In genomic region chrV:4240292-4240691, ce11 we compare ENCODE assay signal across 2 worm cellular contexts.
A peak's percentile ranks its signal among the peaks of the same experiment; 100 is the strongest.
TF ChIP-seq lines count a peak whose summit lies in the region.

TSS of gene srh-204 (minus strand) at chrV:4240392.

TF ChIP-seq in whole organism, L1 larva, 84 proteins besides CTCF, POLR2A, EP300 and RAD21:
- no peak for TF ChIP-seq nhr-12 (tag; optimal IDR thresholded peaks at IDR 0.05; lab: Kevin White, UChicago)
- no peak for TF ChIP-seq lin-39 (tag; optimal IDR thresholded peaks at IDR 0.05; lab: Kevin White, UChicago)
- no peak for TF ChIP-seq C34B4.2 (tag; optimal IDR thresholded peaks at IDR 0.05; lab: Kevin White, UChicago)
- TF ChIP-seq hlh-4 (tag; optimal IDR thresholded peaks at IDR 0.05; lab: Kevin White, UChicago) = peak; percentile 66

TF ChIP-seq in whole organism, L4 larva, 104 proteins besides CTCF, POLR2A, EP300 and RAD21:
- no peak for TF ChIP-seq lir-3 (tag; optimal IDR thresholded peaks at IDR 0.05; lab: Kevin White, UChicago)
- TF ChIP-seq lin-38 (GFP tag; IDR thresholded peaks at IDR 0.05; lab: Robert Waterston, UW) = no peak
- no peak for TF ChIP-seq dve-1 (tag; optimal IDR thresholded peaks at IDR 0.05; lab: Kevin White, UChicago; ENCODE audit: insufficient read depth)
- TF ChIP-seq aha-1 (tag; lab: Kevin White, UChicago) = peak; percentile 86
- no peak for TF ChIP-seq ceh-28 (tag; optimal IDR thresholded peaks at IDR 0.05; lab: Kevin White, UChicago)
- no peak for TF ChIP-seq T20F7.1 (GFP tag; optimal IDR thresholded peaks at IDR 0.05; lab: Kevin White, UChicago)

Comparison
In these comparisons a context has a peak if more than half of its experiments do, and no peak if none do; other contexts are left out.
1. Of the 29 proteins assayed by ChIP-seq in both whole organism, L4 larva and whole organism, L1 larva: peak only in whole organism, L4 larva: aha-1; only in whole organism, L1 larva: none; in both: none; in neither: 28.